Fruit fly (Drosophila melanogaster) whole organism, wandering third instar larva: ENCODE measurements around the gene CG34428.

Experiments
- CrebA ChIP-seq: fragments of 200-800 bp; sonication (Bioruptor generic); optimal IDR thresholded peaks from 2 replicates; lab custom pipeline; 2016; ENCODE audit warnings: missing biosample characterization, mild to moderate bottlenecking, missing genetic modification characterization, borderline replicate concordance
- Dfd ChIP-seq: fragments of >200 bp; optimal IDR thresholded peaks from 2 replicates; lab custom pipeline; 2017; ENCODE audit warnings: missing biosample characterization, missing genetic modification characterization
- GATAd ChIP-seq: sonication (Bioruptor generic); optimal IDR thresholded peaks from 2 replicates; lab custom pipeline; 2016; ENCODE audit warnings: missing biosample characterization, missing genetic modification characterization
- Hnf4 ChIP-seq: fragments of 200-800 bp; sonication (Bioruptor generic); optimal IDR thresholded peaks from 2 replicates; lab custom pipeline; 2016; ENCODE audit warnings: missing biosample characterization, mild to moderate bottlenecking, missing genetic modification characterization
- Hr78 ChIP-seq: fragments of >200 bp; optimal IDR thresholded peaks from 2 replicates; lab custom pipeline; 2017; ENCODE audit warnings: missing biosample characterization, missing genetic modification characterization
- OdsH ChIP-seq: fragments of 200-800 bp; sonication (Bioruptor generic); optimal IDR thresholded peaks from 2 replicates; lab custom pipeline; 2016; ENCODE audit warnings: missing biosample characterization, mild to moderate bottlenecking, missing genetic modification characterization
- dsf ChIP-seq: sonication (Bioruptor generic); optimal IDR thresholded peaks from 2 replicates; lab custom pipeline; 2016; ENCODE audit warnings: missing biosample characterization, missing genetic modification characterization, borderline replicate concordance
- pan ChIP-seq: fragments of >200 bp; optimal IDR thresholded peaks from 2 replicates; lab custom pipeline; 2017
- psq ChIP-seq: fragments of 200-800 bp; sonication (Bioruptor generic); optimal IDR thresholded peaks from 3 replicates; lab custom pipeline; 2017; ENCODE audit warnings: missing biosample characterization, mild to moderate bottlenecking, missing genetic modification characterization, moderate library complexity
- sage ChIP-seq: fragments of 200-800 bp; sonication (Bioruptor generic); optimal IDR thresholded peaks from 2 replicates; lab custom pipeline; 2016; ENCODE audit warnings: missing biosample characterization, mild to moderate bottlenecking, missing genetic modification characterization
- usp ChIP-seq: fragments of >200 bp; optimal IDR thresholded peaks from 2 replicates; lab custom pipeline; 2017; ENCODE audit warnings: missing biosample characterization, missing genetic modification characterization

DNA sequence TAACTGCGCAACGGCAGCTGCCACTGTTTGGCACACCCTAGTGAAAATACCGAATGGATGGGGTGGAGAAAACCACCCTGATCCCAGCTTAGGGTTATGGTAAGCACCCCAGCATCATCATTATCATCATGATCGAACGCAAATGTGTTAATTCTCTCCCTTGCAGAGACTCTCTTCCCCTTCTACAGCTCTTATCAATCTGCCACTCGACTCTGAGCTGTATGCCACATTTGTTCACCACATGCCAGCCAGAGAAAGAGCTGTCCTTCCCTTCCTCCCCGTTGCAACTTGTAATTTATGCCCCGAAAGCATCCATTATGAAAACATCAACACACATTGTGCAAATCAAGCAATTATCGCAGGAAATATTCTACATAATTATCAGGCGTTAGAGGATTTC is 22.9 kb downstream of the CG34428 start:
- TF ChIP-seq pan (no peak), CrebA (GFP tag; lab: Kevin White, UChicago) (no peak), GATAd (GFP tag; lab: Kevin White, UChicago) (no peak), OdsH (GFP tag; lab: Kevin White, UChicago) (no peak), Hr78 (no peak), dsf (GFP tag; lab: Kevin White, UChicago) (no peak), usp (GFP tag; lab: Kevin White, UChicago) (no peak), Hnf4 (GFP tag; lab: Kevin White, UChicago) (no peak), sage (GFP tag; lab: Kevin White, UChicago) (no peak), psq (GFP tag; lab: Kevin White, UChicago) (no peak), Dfd (GFP tag; lab: Kevin White, UChicago) (no peak)
